Worm (Caenorhabditis elegans): ENCODE data around the gene Y73B6BL.12.

- TF ChIP-seq ama-1 (optimal IDR thresholded peaks at IDR 0.05) = no peak
- TF ChIP-seq flt-1 (GFP tag; IDR thresholded peaks at IDR 0.05) = no peak
- TF ChIP-seq ceh-36 (tag; optimal IDR thresholded peaks at IDR 0.05) = no peak
- no peak for TF ChIP-seq hmbx-1 (tag; optimal IDR thresholded peaks at IDR 0.05)
- no peak for TF ChIP-seq scrt-1 (GFP tag; IDR thresholded peaks at IDR 0.05)
Measured at ce11 chrIV:6337353-6337752, 20.1 kb upstream of the Y73B6BL.12 start, which contains the start of gene ipla-6.
